Fruit fly (Drosophila melanogaster) whole organism, wandering third instar larva: ENCODE results near the gene Ir94e.

Experiments used
- Abd-B ChIP-seq: fragments of >200 bp; optimal IDR thresholded peaks from 2 replicates; lab custom pipeline; 2017; ENCODE audit warnings: missing biosample characterization, missing genetic modification characterization
- CG32264 ChIP-seq: fragments of 200-800 bp; sonication (Bioruptor generic); optimal IDR thresholded peaks from 2 replicates; lab custom pipeline; 2016; ENCODE audit warnings: missing biosample characterization, missing genetic modification characterization
- Dfd ChIP-seq: fragments of >200 bp; optimal IDR thresholded peaks from 2 replicates; lab custom pipeline; 2017; ENCODE audit warnings: missing biosample characterization, missing genetic modification characterization
- Dif ChIP-seq: fragments of 200-275, 200-300 bp; sonication (Bioruptor generic); optimal IDR thresholded peaks from 2 replicates; lab custom pipeline; 2018; ENCODE audit warnings: missing biosample characterization, missing genetic modification characterization; ENCODE audit not compliant: partially characterized antibody
- GATAd ChIP-seq: sonication (Bioruptor generic); optimal IDR thresholded peaks from 2 replicates; lab custom pipeline; 2016; ENCODE audit warnings: missing biosample characterization, missing genetic modification characterization
- HLH106 ChIP-seq: fragments of 200-800 bp; optimal IDR thresholded peaks from 3 replicates; lab custom pipeline; 2019; ENCODE audit warnings: missing biosample characterization, mild to moderate bottlenecking, missing genetic modification characterization, moderate library complexity
- Hr83 ChIP-seq: fragments of 200-300 bp; sonication (Bioruptor generic); optimal IDR thresholded peaks from 2 replicates; lab custom pipeline; 2016; ENCODE audit warnings: missing biosample characterization, mild to moderate bottlenecking, missing genetic modification characterization, moderate library complexity; ENCODE audit not compliant: poor library complexity, severe bottlenecking
- Myc ChIP-seq: fragments of >200 bp; optimal IDR thresholded peaks from 2 replicates; lab custom pipeline; 2017
- N ChIP-seq: fragments of >200 bp; optimal IDR thresholded peaks from 2 replicates; lab custom pipeline; 2018; ENCODE audit warnings: missing biosample characterization, missing external identifiers, missing genetic modification characterization
- Rel ChIP-seq, 2 experiments: fragments of 200-800 bp; sonication (Bioruptor generic) in 1 of 2; optimal IDR thresholded peaks; 2 replicates in 1 of 2; 3 replicates in 1 of 2; lab custom pipeline; 2016 to 2019; ENCODE audit warnings: mild to moderate bottlenecking in 2 of 2, missing biosample characterization in 2 of 2, missing genetic modification characterization in 2 of 2, moderate library complexity in 1 of 2
- h ChIP-seq: fragments of 200-800 bp; sonication (Bioruptor generic); optimal IDR thresholded peaks from 3 replicates; lab custom pipeline; 2016; ENCODE audit warnings: missing biosample characterization, mild to moderate bottlenecking, missing genetic modification characterization
- lola ChIP-seq: fragments of >200 bp; optimal IDR thresholded peaks from 2 replicates; lab custom pipeline; 2017; ENCODE audit warnings: missing biosample characterization, missing genetic modification characterization
- rgr ChIP-seq: fragments of 200-800 bp; sonication (Bioruptor generic); optimal IDR thresholded peaks from 3 replicates; lab custom pipeline; 2016; ENCODE audit warnings: missing biosample characterization, mild to moderate bottlenecking, missing genetic modification characterization
- tai ChIP-seq: sonication (Bioruptor generic); optimal IDR thresholded peaks from 2 replicates; lab custom pipeline; 2016; ENCODE audit warnings: missing biosample characterization, missing genetic modification characterization

DNA sequence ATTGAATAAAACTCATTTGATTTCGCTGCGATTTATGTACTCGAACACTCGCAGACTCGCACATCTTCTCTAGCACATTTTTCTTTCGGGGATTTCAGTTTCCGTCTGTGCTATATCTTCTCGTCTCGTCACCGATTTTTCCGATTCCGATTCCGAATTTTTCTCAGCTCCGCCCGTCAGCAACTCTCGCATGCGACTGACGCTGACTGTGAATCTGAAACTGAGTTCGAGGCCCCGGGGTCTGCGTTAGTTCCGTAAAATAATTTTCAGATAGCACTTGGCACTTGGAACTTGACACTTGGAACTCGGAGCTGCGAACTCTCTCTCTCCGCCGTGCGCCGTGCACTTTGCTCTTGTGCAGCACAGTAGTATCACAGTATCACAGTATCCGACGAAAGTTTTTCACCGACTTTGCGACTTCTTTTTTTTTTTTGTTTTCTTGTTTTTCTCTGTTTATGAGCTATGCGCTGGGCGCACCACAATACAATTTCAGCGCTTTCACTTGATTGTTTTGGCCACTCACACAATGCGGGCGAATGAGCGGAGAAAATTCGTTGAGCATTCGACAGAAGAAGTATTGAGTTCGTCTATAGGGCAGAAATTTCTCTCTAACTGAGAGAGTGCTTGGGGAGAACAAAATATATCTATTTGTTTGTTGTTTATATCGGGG, 20.6 kb upstream of the Ir94e start, which contains the start of gene CG4393:
- TF ChIP-seq lola (GFP tag; lab: Kevin White, UChicago): no peak
- no peak for TF ChIP-seq CG32264 (GFP tag; lab: Kevin White, UChicago)
- no peak for TF ChIP-seq Hr83
- no peak for TF ChIP-seq Dfd (GFP tag; lab: Kevin White, UChicago)
- no peak for TF ChIP-seq h (GFP tag; lab: Kevin White, UChicago)
- no peak for TF ChIP-seq Myc (lab: Kevin White, UChicago)
- no peak for TF ChIP-seq Rel (GFP tag; optimal IDR thresholded peaks at IDR 0.05; lab: Kevin White, UChicago)
- TF ChIP-seq Rel (tag; optimal IDR thresholded peaks at IDR 0.05; lab: Kevin White, UChicago): no peak
- no peak for TF ChIP-seq N (GFP tag; lab: Kevin White, UChicago)
- TF ChIP-seq GATAd: no peak
- no peak for TF ChIP-seq tai
- no peak for TF ChIP-seq Dif (GFP tag; lab: Kevin White, UChicago)
- TF ChIP-seq rgr: no peak
- no peak for TF ChIP-seq Abd-B (GFP tag; lab: Kevin White, UChicago)
- no peak for TF ChIP-seq HLH106 (tag; lab: Kevin White, UChicago)
